Fruit fly (Drosophila melanogaster): ENCODE results near the gene CG3982.

CG3982 gene

dm6 chr3L:9401354-9402156, 15.6 kb downstream of the CG3982 start (continued):
- TF ChIP-seq CG15479 (GFP tag; optimal IDR thresholded peaks at IDR 0.05) (peak; percentile 91), CG31224 (GFP tag; IDR thresholded peaks at IDR 0.05) (no peak), CG3726 (GFP tag; IDR thresholded peaks at IDR 0.05) (no peak), trem (tag; optimal IDR thresholded peaks at IDR 0.05) (no peak), CG8388 (GFP tag; optimal IDR thresholded peaks at IDR 0.05) (no peak), CG14965 (GFP tag; optimal IDR thresholded peaks at IDR 0.05; ENCODE audit: borderline replicate concordance) (no peak), CG11695 (GFP tag; IDR thresholded peaks at IDR 0.05) (0 out of 3 replicates have a peak, but pooled peaks have one; percentile 6), knrl (GFP tag; IDR thresholded peaks at IDR 0.05; ENCODE audit: partially characterized antibody) (no peak), CG12299 (tag; optimal IDR thresholded peaks at IDR 0.05) (no peak), hbn (GFP tag; IDR thresholded peaks at IDR 0.05; ENCODE audit: partially characterized antibody) (no peak), cg (GFP tag; optimal IDR thresholded peaks at IDR 0.05) (peak; percentile 90), Vsx1 (GFP tag; optimal IDR thresholded peaks at IDR 0.05) (no peak), CG2129 (GFP tag; IDR thresholded peaks at IDR 0.05; ENCODE audit: partially characterized antibody) (no peak), exex (tag; optimal IDR thresholded peaks at IDR 0.05) (peak; percentile 26), btn (GFP tag; optimal IDR thresholded peaks at IDR 0.05) (no peak), CG4360 (GFP tag; IDR thresholded peaks at IDR 0.05) (no peak), Spps (tag; optimal IDR thresholded peaks at IDR 0.05) (no peak), CkIIα-i1 (GFP tag; IDR thresholded peaks at IDR 0.05) (no peak), Nf-YB (GFP tag; optimal IDR thresholded peaks at IDR 0.05) (no peak), lola (GFP tag; optimal IDR thresholded peaks at IDR 0.05) (peak in 1 of 3 experiments; percentile 73), CG8478 (optimal IDR thresholded peaks at IDR 0.05) (no peak), Med (GFP tag) (peak; percentile 48), Hr51 (GFP tag; optimal IDR thresholded peaks at IDR 0.05) (no peak), Trl (optimal IDR thresholded peaks at IDR 0.05) (peak; percentile 91 to 96), Trl (GFP tag; optimal IDR thresholded peaks at IDR 0.05) (peak; percentile 40), nerfin-2 (GFP tag; IDR thresholded peaks at IDR 0.05; ENCODE audit: partially characterized antibody) (no peak), GATAe (GFP tag; conservative IDR thresholded peaks at IDR 0.05) (no peak), CG11247 (GFP tag; IDR thresholded peaks at IDR 0.05) (no peak), pho (GFP tag; optimal IDR thresholded peaks at IDR 0.05) (no peak), chn (GFP tag; optimal IDR thresholded peaks at IDR 0.05) (no peak), PHDP (tag; optimal IDR thresholded peaks at IDR 0.05) (no peak), MESR4 (GFP tag; optimal IDR thresholded peaks at IDR 0.05) (no peak), sima (GFP tag; optimal IDR thresholded peaks at IDR 0.05) (no peak), CG14710 (tag; optimal IDR thresholded peaks at IDR 0.05) (no peak), Hmr (GFP tag; optimal IDR thresholded peaks at IDR 0.05) (no peak), bsh (GFP tag; optimal IDR thresholded peaks at IDR 0.05) (peak in 1 of 2 experiments; percentile 12), toy (GFP tag; IDR thresholded peaks at IDR 0.05) (no peak), CG34422 (GFP tag; IDR thresholded peaks at IDR 0.05) (peak; percentile 6; the same call in 1 of the 3 replicates), bab2 (GFP tag; optimal IDR thresholded peaks at IDR 0.05) (no peak), Poxn (GFP tag; IDR thresholded peaks at IDR 0.05) (no peak), sr (GFP tag; IDR thresholded peaks at IDR 0.05) (peak; percentile 57; the same call in 1 of the 3 replicates), E2f1 (GFP tag; IDR thresholded peaks at IDR 0.05) (no peak), CG6765 (GFP tag; optimal IDR thresholded peaks at IDR 0.05) (no peak), fu2 (GFP tag; optimal IDR thresholded peaks at IDR 0.05) (no peak), NFAT (GFP tag; IDR thresholded peaks at IDR 0.05) (no peak), CG12942 (GFP tag; optimal IDR thresholded peaks at IDR 0.05) (no peak), lbe (GFP tag; optimal IDR thresholded peaks at IDR 0.05) (peak; percentile 14), ken (GFP tag; IDR thresholded peaks at IDR 0.05) (no peak), so (GFP tag; IDR thresholded peaks at IDR 0.05) (peak; percentile 42; the same call in 1 of the 3 replicates)

Measured in whole organism, embryonic.